Worm (Caenorhabditis elegans): Measurements from ENCODE around the gene F35H8.12.
A peak's percentile ranks its signal among the peaks of the same experiment; 100 is the strongest.

The F35H8.12 gene

ce11 chrII:9601069-9601468 lies 49.4 kb downstream of the F35H8.12 start (continued):
- no peak for TF ChIP-seq ceh-82 (tag; optimal IDR thresholded peaks at IDR 0.05)
- peak; percentile 61 for TF ChIP-seq xbp-1 (tag; optimal IDR thresholded peaks at IDR 0.05)
- no peak for TF ChIP-seq nhr-76 (tag; optimal IDR thresholded peaks at IDR 0.05)
- TF ChIP-seq jun-1 (tag; optimal IDR thresholded peaks at IDR 0.05), result peak; percentile 27
- peak; percentile 98 for TF ChIP-seq nhr-85 (tag)
- peak; percentile 65 for TF ChIP-seq lin-13 (GFP tag; optimal IDR thresholded peaks at IDR 0.05)
- TF ChIP-seq fkh-10 (GFP tag; optimal IDR thresholded peaks at IDR 0.05), result no peak
- peak; percentile 63 for TF ChIP-seq lir-3 (tag; optimal IDR thresholded peaks at IDR 0.05; ENCODE audit: poor library complexity)
- no peak for TF ChIP-seq pqm-1 (tag; optimal IDR thresholded peaks at IDR 0.05)
- TF ChIP-seq zag-1 (tag; optimal IDR thresholded peaks at IDR 0.05), result no peak
- peak; percentile 94 for TF ChIP-seq nhr-19 (GFP tag; conservative IDR thresholded peaks at IDR 0.05)
- no peak for TF ChIP-seq unc-30 (tag; optimal IDR thresholded peaks at IDR 0.05)
- TF ChIP-seq swsn-7 (tag; optimal IDR thresholded peaks at IDR 0.05), result peak; percentile 63
- no peak for TF ChIP-seq elt-2 (tag; optimal IDR thresholded peaks at IDR 0.05)
- TF ChIP-seq C16A3.4 (tag; optimal IDR thresholded peaks at IDR 0.05), result peak; percentile 61
- TF ChIP-seq grh-1 (GFP tag; IDR thresholded peaks at IDR 0.05), result peak; percentile 55
- TF ChIP-seq tlp-1 (tag; optimal IDR thresholded peaks at IDR 0.05), result no peak
- TF ChIP-seq nhr-90 (tag; optimal IDR thresholded peaks at IDR 0.05; ENCODE audit: poor library complexity), result peak; percentile 87
- no peak for TF ChIP-seq nhr-237 (tag; optimal IDR thresholded peaks at IDR 0.05)
- TF ChIP-seq tbx-2 (tag; optimal IDR thresholded peaks at IDR 0.05), result peak; percentile 73
- no peak for TF ChIP-seq ets-5 (GFP tag; IDR thresholded peaks at IDR 0.05)
- TF ChIP-seq lin-14 (GFP tag; optimal IDR thresholded peaks at IDR 0.05), result peak; percentile 96
- TF ChIP-seq mef-2 (tag; optimal IDR thresholded peaks at IDR 0.05), result peak; percentile 27
- TF ChIP-seq nhr-20 (tag; optimal IDR thresholded peaks at IDR 0.05), result peak; percentile 96
- no peak for TF ChIP-seq fkh-4 (tag; optimal IDR thresholded peaks at IDR 0.05; ENCODE audit: borderline replicate concordance)
- no peak for TF ChIP-seq nhr-77 (tag; optimal IDR thresholded peaks at IDR 0.05)
- TF ChIP-seq C34B4.2 (tag; optimal IDR thresholded peaks at IDR 0.05), result no peak
- TF ChIP-seq ceh-8 (GFP tag; optimal IDR thresholded peaks at IDR 0.05), result no peak
- no peak for TF ChIP-seq unc-86 (tag; optimal IDR thresholded peaks at IDR 0.05)
- TF ChIP-seq blmp-1 (tag; optimal IDR thresholded peaks at IDR 0.05), result peak; percentile 97
- no peak for TF ChIP-seq alr-1 (tag; optimal IDR thresholded peaks at IDR 0.05; ENCODE audit: borderline replicate concordance)

ce11 chrII:9601679-9602078 lies 50.0 kb downstream of the F35H8.12 start:
- TF ChIP-seq mdl-1 (tag; optimal IDR thresholded peaks at IDR 0.05), result peak in 1 of 2 experiments; percentile 92
- TF ChIP-seq ceh-82 (tag; optimal IDR thresholded peaks at IDR 0.05), result no peak
- TF ChIP-seq unc-62 (GFP tag; optimal IDR thresholded peaks at IDR 0.05), result no peak
- peak; percentile 44 for TF ChIP-seq lin-13 (GFP tag; optimal IDR thresholded peaks at IDR 0.05)
- TF ChIP-seq efl-1 (optimal IDR thresholded peaks at IDR 0.05), result no peak
- TF ChIP-seq efl-1 (GFP tag; optimal IDR thresholded peaks at IDR 0.05 in 1 of 2), result peak in 1 of 2 experiments; percentile 90
- peak; percentile 21 for TF ChIP-seq xbp-1 (tag; optimal IDR thresholded peaks at IDR 0.05)
- peak; percentile 83 for TF ChIP-seq lin-14 (GFP tag; optimal IDR thresholded peaks at IDR 0.05)
- peak; percentile 81 for TF ChIP-seq unc-130 (tag; optimal IDR thresholded peaks at IDR 0.05)
- peak; percentile 49 for TF ChIP-seq tbx-2 (tag; optimal IDR thresholded peaks at IDR 0.05)
- TF ChIP-seq dpl-1 (GFP tag; optimal IDR thresholded peaks at IDR 0.05), result peak in 1 of 3 experiments; percentile 25
- no peak for TF ChIP-seq C34B4.2 (tag; optimal IDR thresholded peaks at IDR 0.05)
- TF ChIP-seq lsy-2 (tag; optimal IDR thresholded peaks at IDR 0.05), result peak; percentile 53 to 64
- TF ChIP-seq hlh-17 (GFP tag; optimal IDR thresholded peaks at IDR 0.05; ENCODE audit: borderline replicate concordance), result no peak
- no peak for TF ChIP-seq alr-1 (tag; optimal IDR thresholded peaks at IDR 0.05; ENCODE audit: borderline replicate concordance)
- TF ChIP-seq nhr-19 (GFP tag; conservative IDR thresholded peaks at IDR 0.05), result peak; percentile 90
- peak in 2 of 6 experiments; percentile 33 to 78 for TF ChIP-seq elt-3 (tag; optimal IDR thresholded peaks at IDR 0.05)
- TF ChIP-seq ceh-63 (GFP tag; optimal IDR thresholded peaks at IDR 0.05), result no peak
- TF ChIP-seq nhr-90 (tag; optimal IDR thresholded peaks at IDR 0.05; ENCODE audit: poor library complexity), result peak; percentile 66
- peak; percentile 11 for TF ChIP-seq nhr-47 (tag; optimal IDR thresholded peaks at IDR 0.05)
- peak; percentile 91 for TF ChIP-seq nhr-85 (tag)
- no peak for TF ChIP-seq C04F5.9 (tag; optimal IDR thresholded peaks at IDR 0.05)
- TF ChIP-seq unc-30 (tag; optimal IDR thresholded peaks at IDR 0.05), result no peak
- TF ChIP-seq blmp-1 (tag; optimal IDR thresholded peaks at IDR 0.05), result peak; percentile 86
- peak; percentile 92 for TF ChIP-seq nhr-20 (tag; optimal IDR thresholded peaks at IDR 0.05)
- TF ChIP-seq pax-3 (tag; optimal IDR thresholded peaks at IDR 0.05), result peak; percentile 24
- peak; percentile 57 for TF ChIP-seq lir-3 (tag; optimal IDR thresholded peaks at IDR 0.05; ENCODE audit: poor library complexity)
- TF ChIP-seq jun-1 (tag; optimal IDR thresholded peaks at IDR 0.05), result no peak
- peak; percentile 84 for TF ChIP-seq snu-23 (GFP tag; optimal IDR thresholded peaks at IDR 0.05)
- TF ChIP-seq C16A3.4 (tag; optimal IDR thresholded peaks at IDR 0.05), result peak; percentile 53
- TF ChIP-seq nhr-71 (tag; optimal IDR thresholded peaks at IDR 0.05), result peak; percentile 88
- TF ChIP-seq aly-2 (tag; optimal IDR thresholded peaks at IDR 0.05), result no peak
- peak; percentile 77 for TF ChIP-seq rnt-1 (tag; optimal IDR thresholded peaks at IDR 0.05)
- TF ChIP-seq lin-35 (GFP tag; optimal IDR thresholded peaks at IDR 0.05), result peak; percentile 34 to 65

Data from whole organism, L1 larva.